Fruit fly (Drosophila melanogaster): Measurements from ENCODE around the gene Acsf3.

Gene Acsf3

DNA sequence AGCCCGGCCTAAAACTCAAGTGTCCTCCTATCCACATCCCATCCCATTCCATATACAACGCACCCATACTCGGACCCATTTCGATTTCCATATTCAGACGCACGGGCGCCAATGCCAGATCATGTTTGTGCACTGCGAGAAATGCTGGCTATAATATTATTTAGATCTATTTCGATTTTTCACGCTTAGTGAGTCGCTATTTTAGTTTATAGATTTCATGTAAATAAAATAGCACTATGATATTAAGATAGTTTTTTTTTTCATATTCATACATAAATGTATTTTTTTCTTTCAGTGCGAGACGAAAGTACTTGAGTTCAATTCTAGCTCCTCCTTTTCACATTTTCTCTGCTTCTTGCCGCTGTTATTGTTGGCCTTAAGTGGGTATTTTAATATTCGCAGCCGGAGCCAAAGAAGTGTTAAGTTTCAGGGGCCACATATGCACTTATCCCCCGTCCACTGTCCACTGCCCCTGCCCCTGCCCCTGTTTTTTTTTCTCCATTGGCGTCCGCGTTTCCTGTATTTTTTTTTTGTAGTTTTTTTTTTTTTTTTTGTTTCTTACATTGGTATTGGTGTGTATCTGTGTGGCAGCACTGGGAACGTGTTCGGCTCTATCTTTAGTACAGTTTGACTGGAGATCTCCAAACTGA is 36.9 kb upstream of the Acsf3 start:
- no peak for TF ChIP-seq Hr96 (GFP tag; optimal IDR thresholded peaks at IDR 0.05)
- TF ChIP-seq ovo (GFP tag; optimal IDR thresholded peaks at IDR 0.05): no peak
- TF ChIP-seq kay (GFP tag; ENCODE audit: borderline replicate concordance): peak; percentile 32
- TF ChIP-seq Clk (GFP tag; optimal IDR thresholded peaks at IDR 0.05): no peak
- no peak for TF ChIP-seq toe (GFP tag; optimal IDR thresholded peaks at IDR 0.05)
- TF ChIP-seq CG14711 (tag; optimal IDR thresholded peaks at IDR 0.05): peak; percentile 19
- TF ChIP-seq CG33017 (tag; optimal IDR thresholded peaks at IDR 0.05): peak; percentile 1
- no peak for TF ChIP-seq CG12768 (GFP tag; optimal IDR thresholded peaks at IDR 0.05)
- TF ChIP-seq CG11617 (GFP tag; optimal IDR thresholded peaks at IDR 0.05): no peak

dm6 chrX:7293133-7293873 is 35.5 kb upstream of the Acsf3 start:
- TF ChIP-seq kay (GFP tag; ENCODE audit: borderline replicate concordance) (peak; percentile 51), Clk (GFP tag; optimal IDR thresholded peaks at IDR 0.05) (peak; percentile 74), Mnt (GFP tag; optimal IDR thresholded peaks at IDR 0.05) (peak; percentile 69), CG12768 (GFP tag; optimal IDR thresholded peaks at IDR 0.05) (peak; percentile 91), cnc (optimal IDR thresholded peaks at IDR 0.05) (no peak), CG14711 (tag; optimal IDR thresholded peaks at IDR 0.05) (peak; percentile 81), ovo (GFP tag; optimal IDR thresholded peaks at IDR 0.05) (peak; percentile 42), pad (GFP tag; optimal IDR thresholded peaks at IDR 0.05) (peak; percentile 81), toe (GFP tag; optimal IDR thresholded peaks at IDR 0.05) (peak; percentile 79), CG7101 (tag; optimal IDR thresholded peaks at IDR 0.05) (peak; percentile 90), CG1620 (GFP tag; optimal IDR thresholded peaks at IDR 0.05) (peak; percentile 85), CG7045 (GFP tag; optimal IDR thresholded peaks at IDR 0.05) (peak; percentile 74), bab1 (GFP tag; optimal IDR thresholded peaks at IDR 0.05) (peak; percentile 85), CG11617 (GFP tag; optimal IDR thresholded peaks at IDR 0.05) (peak; percentile 88), cic (GFP tag; optimal IDR thresholded peaks at IDR 0.05) (peak; percentile 54), Crg-1 (GFP tag; optimal IDR thresholded peaks at IDR 0.05) (peak; percentile 83), CG33017 (tag; optimal IDR thresholded peaks at IDR 0.05) (peak; percentile 66), tj (GFP tag; optimal IDR thresholded peaks at IDR 0.05) (peak; percentile 68), Hr96 (GFP tag; optimal IDR thresholded peaks at IDR 0.05) (peak; percentile 83), CG5204 (GFP tag; optimal IDR thresholded peaks at IDR 0.05) (peak; percentile 76)

dm6 chrX:7293874-7294559 is 34.8 kb upstream of the Acsf3 start:
- peak; percentile 77 for TF ChIP-seq tj (GFP tag; optimal IDR thresholded peaks at IDR 0.05)
- peak; percentile 72 for TF ChIP-seq toe (GFP tag; optimal IDR thresholded peaks at IDR 0.05)
- TF ChIP-seq CG11617 (GFP tag; optimal IDR thresholded peaks at IDR 0.05): peak; percentile 86
- peak; percentile 92 for TF ChIP-seq CG33017 (tag; optimal IDR thresholded peaks at IDR 0.05)
- TF ChIP-seq Mnt (GFP tag; optimal IDR thresholded peaks at IDR 0.05): peak; percentile 49
- no peak for TF ChIP-seq cnc (optimal IDR thresholded peaks at IDR 0.05)
- peak; percentile 71 for TF ChIP-seq ovo (GFP tag; optimal IDR thresholded peaks at IDR 0.05)
- TF ChIP-seq CG14711 (tag; optimal IDR thresholded peaks at IDR 0.05): peak; percentile 90
- no peak for TF ChIP-seq kay (GFP tag; ENCODE audit: borderline replicate concordance)
- TF ChIP-seq cic (GFP tag; optimal IDR thresholded peaks at IDR 0.05): peak; percentile 68
- TF ChIP-seq Clk (GFP tag; optimal IDR thresholded peaks at IDR 0.05): peak; percentile 74
- peak; percentile 14 for TF ChIP-seq Hr96 (GFP tag; optimal IDR thresholded peaks at IDR 0.05)
- TF ChIP-seq pad (GFP tag; optimal IDR thresholded peaks at IDR 0.05): peak; percentile 83
- peak; percentile 89 for TF ChIP-seq CG7045 (GFP tag; optimal IDR thresholded peaks at IDR 0.05)
- TF ChIP-seq CG12768 (GFP tag; optimal IDR thresholded peaks at IDR 0.05): peak; percentile 93
- peak; percentile 94 for TF ChIP-seq CG7101 (tag; optimal IDR thresholded peaks at IDR 0.05)
- TF ChIP-seq Crg-1 (GFP tag; optimal IDR thresholded peaks at IDR 0.05): peak; percentile 78
- peak; percentile 69 for TF ChIP-seq CG5204 (GFP tag; optimal IDR thresholded peaks at IDR 0.05)
- peak; percentile 93 for TF ChIP-seq bab1 (GFP tag; optimal IDR thresholded peaks at IDR 0.05)
- TF ChIP-seq CG1620 (GFP tag; optimal IDR thresholded peaks at IDR 0.05): peak; percentile 54

DNA sequence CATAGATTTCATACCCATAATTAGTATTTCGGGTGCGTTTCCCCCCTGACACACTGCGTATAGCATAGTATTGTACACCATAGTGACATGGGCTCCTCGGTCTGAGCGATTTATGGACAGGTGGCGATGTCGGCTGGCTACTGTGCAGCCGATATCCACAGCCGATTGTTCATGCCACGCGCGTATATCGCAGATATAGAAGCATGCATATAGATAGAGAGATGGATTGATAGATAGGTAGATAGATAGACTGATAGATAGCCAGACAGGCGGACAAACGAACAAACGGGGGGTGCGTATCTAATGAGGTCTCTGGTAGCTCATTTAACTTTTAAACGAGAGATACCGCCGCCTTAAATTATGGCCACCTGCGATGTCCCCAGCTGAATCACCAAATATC is 32.9 kb upstream of the Acsf3 start:
- no peak for TF ChIP-seq ovo (GFP tag; optimal IDR thresholded peaks at IDR 0.05)
- no peak for TF ChIP-seq Crg-1 (GFP tag; optimal IDR thresholded peaks at IDR 0.05)
- TF ChIP-seq Hr96 (GFP tag; optimal IDR thresholded peaks at IDR 0.05): no peak
- no peak for TF ChIP-seq Mnt (GFP tag; optimal IDR thresholded peaks at IDR 0.05)
- no peak for TF ChIP-seq CG7101 (tag; optimal IDR thresholded peaks at IDR 0.05)

dm6 chrX:7296721-7297227 is 32.1 kb upstream of the Acsf3 start:
- no peak for TF ChIP-seq pad (GFP tag; optimal IDR thresholded peaks at IDR 0.05)
- TF ChIP-seq tj (GFP tag; optimal IDR thresholded peaks at IDR 0.05): no peak
- no peak for TF ChIP-seq bab1 (GFP tag; optimal IDR thresholded peaks at IDR 0.05)
- no peak for TF ChIP-seq ovo (GFP tag; optimal IDR thresholded peaks at IDR 0.05)
- no peak for TF ChIP-seq kay (GFP tag; ENCODE audit: borderline replicate concordance)
- TF ChIP-seq CG11617 (GFP tag; optimal IDR thresholded peaks at IDR 0.05): no peak
- TF ChIP-seq CG14711 (tag; optimal IDR thresholded peaks at IDR 0.05): no peak
- TF ChIP-seq Clk (GFP tag; optimal IDR thresholded peaks at IDR 0.05): no peak
- no peak for TF ChIP-seq CG7045 (GFP tag; optimal IDR thresholded peaks at IDR 0.05)
- TF ChIP-seq cnc (optimal IDR thresholded peaks at IDR 0.05): no peak
- no peak for TF ChIP-seq CG5204 (GFP tag; optimal IDR thresholded peaks at IDR 0.05)
- TF ChIP-seq CG33017 (tag; optimal IDR thresholded peaks at IDR 0.05): no peak
- no peak for TF ChIP-seq cic (GFP tag; optimal IDR thresholded peaks at IDR 0.05)
- no peak for TF ChIP-seq CG1620 (GFP tag; optimal IDR thresholded peaks at IDR 0.05)

Measured in whole organism, adult.